Worm (Caenorhabditis elegans) whole organism, young adult: ENCODE measurements around the gene Y39A1A.3.

Source experiments
- B0336.3 ChIP-seq: fragments of 200-800 bp; sonication (Bioruptor generic); IDR thresholded peaks from 2 replicates; pipeline ENCODE4 v1.3.6; 2022; ENCODE audit warnings: missing genetic modification characterization, missing compliant biosample characterization
- D2030.7 ChIP-seq: fragments of 200-800 bp; sonication (Bioruptor generic); IDR thresholded peaks from 2 replicates; pipeline ENCODE4 v1.3.6; 2022; ENCODE audit warnings: missing genetic modification reagents, missing genetic modification characterization, missing compliant biosample characterization
- F10E7.11 ChIP-seq: sonication (generic microtip); optimal IDR thresholded peaks from 2 replicates; lab custom pipeline; 2017; ENCODE audit warnings: mild to moderate bottlenecking, missing genetic modification characterization, moderate library complexity, missing compliant biosample characterization
- F22D6.2 ChIP-seq: sonication (generic microtip); optimal IDR thresholded peaks from 2 replicates; lab custom pipeline; 2016; ENCODE audit warnings: mild to moderate bottlenecking, missing genetic modification characterization, missing compliant biosample characterization
- F55B11.4 ChIP-seq: sonication (generic microtip); optimal IDR thresholded peaks from 2 replicates; lab custom pipeline; 2016; ENCODE audit warnings: missing compliant biosample characterization, missing genetic modification characterization, borderline replicate concordance; ENCODE audit not compliant: insufficient read depth
- F57C9.4 ChIP-seq: sonication (generic microtip); optimal IDR thresholded peaks from 2 replicates; lab custom pipeline; 2017; ENCODE audit warnings: mild to moderate bottlenecking, missing genetic modification characterization, missing compliant biosample characterization
- T26A5.8 ChIP-seq: sonication (generic microtip); optimal IDR thresholded peaks from 2 replicates; lab custom pipeline; 2016; ENCODE audit warnings: missing genetic modification characterization, missing compliant biosample characterization
- Y67H2A.10 ChIP-seq: fragments of 200-800 bp; sonication (Bioruptor generic); conservative IDR thresholded peaks from 2 replicates; pipeline ENCODE4 v1.3.6; 2022; ENCODE audit warnings: missing genetic modification reagents, missing genetic modification characterization, missing compliant biosample characterization
- ZK185.1 ChIP-seq: sonication (generic microtip); optimal IDR thresholded peaks from 2 replicates; lab custom pipeline; 2016; ENCODE audit warnings: mild to moderate bottlenecking, missing genetic modification characterization, missing compliant biosample characterization; ENCODE audit not compliant: poor library complexity, severe bottlenecking
- akir-1 ChIP-seq: fragments of 200-800 bp; sonication (Bioruptor generic); optimal IDR thresholded peaks from 2 replicates; lab custom pipeline; 2018; ENCODE audit warnings: mild to moderate bottlenecking, missing genetic modification characterization, moderate library complexity, missing compliant biosample characterization
- athp-1 ChIP-seq: sonication (generic microtip); optimal IDR thresholded peaks from 2 replicates; lab custom pipeline; 2017; ENCODE audit warnings: mild to moderate bottlenecking, missing genetic modification characterization, missing compliant biosample characterization
- attf-3 ChIP-seq: fragments of 200-800 bp; sonication (Bioruptor generic); conservative IDR thresholded peaks from 2 replicates; pipeline ENCODE4 v1.3.6; 2022; ENCODE audit warnings: missing genetic modification reagents, missing genetic modification characterization, missing compliant biosample characterization
- bed-1 ChIP-seq: fragments of 200-800 bp; sonication (Bioruptor generic); IDR thresholded peaks from 2 replicates; pipeline ENCODE4 v1.3.6; 2022; ENCODE audit warnings: missing genetic modification reagents, missing genetic modification characterization, missing compliant biosample characterization
- cebp-2 ChIP-seq: fragments of 200-800 bp; sonication (Bioruptor generic); IDR thresholded peaks from 2 replicates; pipeline ENCODE4 v1.3.6; 2022; ENCODE audit warnings: missing genetic modification characterization, missing compliant biosample characterization
- ceh-91 ChIP-seq: fragments of 200-800 bp; sonication (Bioruptor generic); IDR thresholded peaks from 2 replicates; pipeline ENCODE4 v1.3.6; 2022; ENCODE audit warnings: missing genetic modification reagents, missing genetic modification characterization, missing compliant biosample characterization
- chd-7 ChIP-seq: sonication (generic microtip); optimal IDR thresholded peaks from 2 replicates; lab custom pipeline; 2016; ENCODE audit warnings: mild to moderate bottlenecking, missing genetic modification characterization, moderate library complexity, missing compliant biosample characterization
- die-1 ChIP-seq: sonication (generic microtip); optimal IDR thresholded peaks from 2 replicates; lab custom pipeline; 2016; ENCODE audit warnings: missing genotype, mild to moderate bottlenecking, missing genetic modification characterization, missing compliant biosample characterization
- dpff-1 ChIP-seq: sonication (generic microtip); optimal IDR thresholded peaks from 2 replicates; lab custom pipeline; 2017; ENCODE audit warnings: mild to moderate bottlenecking, missing genetic modification characterization, missing compliant biosample characterization
- dpl-1 ChIP-seq: fragments of 150-350 bp; optimal IDR thresholded peaks from 2 replicates; lab custom pipeline; 2014; ENCODE audit warnings: missing biosample characterization, missing genetic modification reagents, missing genetic modification characterization
- efl-1 ChIP-seq: fragments of 150-350 bp; optimal IDR thresholded peaks from 2 replicates; lab custom pipeline; 2014; ENCODE audit warnings: missing biosample characterization, missing genetic modification reagents, missing genetic modification characterization
- gei-17 ChIP-seq: fragments of 200-800 bp; sonication (Bioruptor generic); optimal IDR thresholded peaks from 2 replicates; lab custom pipeline; 2018; ENCODE audit warnings: mild to moderate bottlenecking, missing genetic modification characterization, missing compliant biosample characterization
- hmg-1.2 ChIP-seq: fragments of 200-800 bp; sonication (Bioruptor generic); IDR thresholded peaks from 2 replicates; pipeline ENCODE4 v1.3.6; 2022; ENCODE audit warnings: missing genetic modification reagents, missing genetic modification characterization, missing compliant biosample characterization
- hmg-20 ChIP-seq: fragments of 200-800 bp; sonication (Bioruptor generic); IDR thresholded peaks from 2 replicates; pipeline ENCODE4 v1.3.6; 2022; ENCODE audit warnings: missing genetic modification reagents, missing genetic modification characterization, missing compliant biosample characterization
- hrde-1 ChIP-seq: sonication (generic microtip); optimal IDR thresholded peaks from 2 replicates; lab custom pipeline; 2016; ENCODE audit warnings: missing genetic modification characterization, mild to moderate bottlenecking, missing compliant biosample characterization, moderate library complexity, missing genotype, missing genetic modification reagents, borderline replicate concordance
- lin-26 ChIP-seq: fragments of 200-800 bp; sonication (Bioruptor generic); IDR thresholded peaks from 2 replicates; pipeline ENCODE4 v1.3.6; 2022; ENCODE audit warnings: missing genetic modification reagents, missing genetic modification characterization, missing compliant biosample characterization
- lin-35 ChIP-seq, 3 experiments: fragments of 150-350 bp in 2 of 3; sonication (generic microtip) in 1 of 3; optimal IDR thresholded peaks; 2 replicates each; lab custom pipeline; 2014 to 2018; ENCODE audit warnings: missing biosample characterization in 3 of 3, missing genetic modification characterization in 3 of 3, missing genetic modification reagents in 3 of 3
- lsl-1 ChIP-seq: fragments of 200-800 bp; sonication (Bioruptor generic); optimal IDR thresholded peaks from 2 replicates; lab custom pipeline; 2018; ENCODE audit warnings: mild to moderate bottlenecking, missing genetic modification characterization, moderate library complexity, missing compliant biosample characterization
- madf-3 ChIP-seq: fragments of 200-800 bp; sonication (Bioruptor generic); IDR thresholded peaks from 2 replicates; pipeline ENCODE4 v1.3.6; 2022; ENCODE audit warnings: missing genetic modification reagents, missing genetic modification characterization, missing compliant biosample characterization
- madf-6 ChIP-seq: fragments of 200-800 bp; sonication (Bioruptor generic); IDR thresholded peaks from 2 replicates; pipeline ENCODE4 v1.3.6; 2022; ENCODE audit warnings: missing genetic modification reagents, missing genetic modification characterization, missing compliant biosample characterization
- mxl-1 ChIP-seq: sonication (generic microtip); optimal IDR thresholded peaks from 2 replicates; lab custom pipeline; 2016; ENCODE audit warnings: missing genetic modification characterization, missing compliant biosample characterization
- nhr-179 ChIP-seq: sonication (generic microtip); optimal IDR thresholded peaks from 2 replicates; lab custom pipeline; 2016; ENCODE audit warnings: mild to moderate bottlenecking, missing genetic modification characterization, missing compliant biosample characterization
- rcor-1 ChIP-seq: fragments of 200-800 bp; sonication (Bioruptor generic); IDR thresholded peaks from 2 replicates; pipeline ENCODE4 v1.3.6; 2022; ENCODE audit warnings: missing genetic modification reagents, missing genetic modification characterization, missing compliant biosample characterization
- sdz-38 ChIP-seq: sonication (generic microtip); optimal IDR thresholded peaks from 2 replicates; lab custom pipeline; 2016; ENCODE audit warnings: missing genotype, missing genetic modification characterization, missing compliant biosample characterization
- somi-1 ChIP-seq: fragments of 200-800 bp; sonication (Bioruptor generic); optimal IDR thresholded peaks from 2 replicates; lab custom pipeline; 2018; ENCODE audit warnings: mild to moderate bottlenecking, missing genetic modification characterization, missing compliant biosample characterization
- tbx-9 ChIP-seq: sonication (generic microtip); optimal IDR thresholded peaks from 2 replicates; lab custom pipeline; 2016; ENCODE audit warnings: borderline replicate concordance, missing genetic modification characterization, inconsistent platforms, missing compliant biosample characterization
- ztf-26 ChIP-seq: sonication (generic microtip); optimal IDR thresholded peaks from 2 replicates; lab custom pipeline; 2017; ENCODE audit warnings: missing genetic modification characterization, missing compliant biosample characterization
- ztf-28 ChIP-seq: fragments of 200-800 bp; sonication (Bioruptor generic); IDR thresholded peaks from 2 replicates; pipeline ENCODE4 v1.3.6; 2022; ENCODE audit warnings: missing genetic modification reagents, missing genetic modification characterization, missing compliant biosample characterization

Gene Y39A1A.3

ce11 chrIII:10621208-10621607 lies 24.9 kb upstream of the Y39A1A.3 start, which contains the start of the genes lron-10 and hpr-9 (continued):
- TF ChIP-seq attf-3 (GFP tag; lab: Robert Waterston, UW) (no peak), gei-17 (GFP tag; lab: Kevin White, UChicago) (no peak), ztf-28 (GFP tag; lab: Robert Waterston, UW) (0 out of 2 replicates have a peak, but pooled peaks have one; percentile 58), F57C9.4 (tag; lab: Kevin White, UChicago) (no peak), F55B11.4 (tag; lab: Kevin White, UChicago) (no peak), D2030.7 (GFP tag; lab: Robert Waterston, UW) (peak; percentile 65), mxl-1 (tag; lab: Kevin White, UChicago) (no peak)

- TF ChIP-seq rcor-1 (GFP tag; lab: Robert Waterston, UW) (no peak), lin-35 (GFP tag; optimal IDR thresholded peaks at IDR 0.05; lab: Kevin White, UChicago) (peak in 1 of 3 experiments; percentile 16)
Observed at ce11 chrIII:10615166-10615565, 18.9 kb upstream of the Y39A1A.3 start, which contains the start of gene mrpl-22. mrpl-22 (plus strand) TSS chrIII:10615466.

DNA sequence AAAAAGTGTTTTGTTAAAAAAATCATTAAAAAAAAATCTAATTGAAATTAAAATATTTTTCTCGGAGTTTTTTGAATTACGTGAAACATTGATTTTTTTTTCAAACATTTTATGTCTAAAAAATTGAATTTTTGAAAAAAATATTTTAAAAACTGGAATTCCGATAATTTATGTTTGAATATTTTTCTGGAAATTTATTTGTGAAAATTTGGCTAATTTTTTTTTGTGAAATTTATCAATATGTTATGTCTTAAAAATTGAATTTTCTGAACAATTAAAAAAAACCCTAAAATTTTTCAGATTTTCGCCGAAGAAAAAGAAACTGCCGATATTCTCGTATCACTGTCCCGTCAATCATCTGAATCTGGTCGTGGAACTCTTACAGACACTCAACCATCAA lies 16.0 kb upstream of the Y39A1A.3 start, which contains the start of gene Y39A1A.24:
TSS of gene Y39A1A.24 (plus strand) at position 301 of the 400 bp plus-strand sequence.
- no peak for TF ChIP-seq athp-1
- TF ChIP-seq B0336.3 (GFP tag; lab: Robert Waterston, UW): no peak
- no peak for TF ChIP-seq madf-6 (GFP tag; lab: Robert Waterston, UW)
- TF ChIP-seq F22D6.2 (tag; lab: Kevin White, UChicago): no peak
- TF ChIP-seq dpl-1 (GFP tag; lab: Kevin White, UChicago): no peak
- TF ChIP-seq die-1 (tag; lab: Kevin White, UChicago): no peak

ce11 chrIII:10608161-10608560 lies 11.9 kb upstream of the Y39A1A.3 start:
- no peak for TF ChIP-seq rcor-1 (GFP tag; lab: Robert Waterston, UW)
- no peak for TF ChIP-seq chd-7 (tag; lab: Kevin White, UChicago)
- TF ChIP-seq madf-3 (GFP tag; lab: Robert Waterston, UW): no peak
- TF ChIP-seq F10E7.11: no peak
- no peak for TF ChIP-seq sdz-38
- TF ChIP-seq hmg-1.2 (GFP tag; lab: Robert Waterston, UW): no peak
- no peak for TF ChIP-seq somi-1 (GFP tag; lab: Kevin White, UChicago)
- no peak for TF ChIP-seq lsl-1 (GFP tag; lab: Kevin White, UChicago)
- no peak for TF ChIP-seq efl-1 (GFP tag; lab: Kevin White, UChicago)

- no peak for TF ChIP-seq hrde-1
- no peak for TF ChIP-seq ZK185.1
- TF ChIP-seq cebp-2 (GFP tag; lab: Robert Waterston, UW): no peak
- TF ChIP-seq Y67H2A.10 (GFP tag; lab: Robert Waterston, UW): no peak
- no peak for TF ChIP-seq lin-26 (GFP tag; lab: Robert Waterston, UW)
Observed at ce11 chrIII:10605049-10605448, 8.8 kb upstream of the Y39A1A.3 start, which contains the start of gene rabx-5. rabx-5 (plus strand) TSS chrIII:10605349.

DNA sequence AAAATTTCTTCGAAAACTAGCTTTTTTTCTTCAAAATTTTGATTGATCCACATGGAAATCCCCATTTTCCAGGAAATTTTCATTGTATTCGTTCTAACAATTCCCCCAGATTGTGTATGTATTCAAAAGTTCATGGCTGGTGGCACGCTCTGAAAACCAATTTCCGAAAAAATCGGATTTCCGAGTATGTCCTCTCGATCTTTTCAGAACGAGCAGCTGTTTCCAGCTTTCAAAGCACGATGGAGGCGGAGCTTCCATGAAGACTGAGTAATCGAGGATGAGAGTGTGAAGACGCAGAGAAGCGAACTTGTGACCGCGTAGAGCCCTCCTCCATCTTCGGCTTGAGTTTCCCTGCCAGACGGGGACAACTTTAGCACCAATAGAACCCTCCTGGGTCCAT lies 8.0 kb upstream of the Y39A1A.3 start:
- TF ChIP-seq hmg-20 (GFP tag; lab: Robert Waterston, UW) (no peak), ceh-91 (GFP tag; lab: Robert Waterston, UW) (no peak), tbx-9 (no peak), nhr-179 (no peak), dpff-1 (tag; lab: Kevin White, UChicago) (no peak), ztf-26 (tag; lab: Kevin White, UChicago) (no peak), T26A5.8 (tag; lab: Kevin White, UChicago) (no peak), bed-1 (GFP tag; lab: Robert Waterston, UW) (no peak), lsl-1 (GFP tag; lab: Kevin White, UChicago) (no peak), akir-1 (GFP tag; lab: Kevin White, UChicago) (no peak)
- TF ChIP-seq, all 124 proteins: peak for 0
